Fruit fly (Drosophila melanogaster): ENCODE results near the gene CG5342.

CG5342 gene

DNA sequence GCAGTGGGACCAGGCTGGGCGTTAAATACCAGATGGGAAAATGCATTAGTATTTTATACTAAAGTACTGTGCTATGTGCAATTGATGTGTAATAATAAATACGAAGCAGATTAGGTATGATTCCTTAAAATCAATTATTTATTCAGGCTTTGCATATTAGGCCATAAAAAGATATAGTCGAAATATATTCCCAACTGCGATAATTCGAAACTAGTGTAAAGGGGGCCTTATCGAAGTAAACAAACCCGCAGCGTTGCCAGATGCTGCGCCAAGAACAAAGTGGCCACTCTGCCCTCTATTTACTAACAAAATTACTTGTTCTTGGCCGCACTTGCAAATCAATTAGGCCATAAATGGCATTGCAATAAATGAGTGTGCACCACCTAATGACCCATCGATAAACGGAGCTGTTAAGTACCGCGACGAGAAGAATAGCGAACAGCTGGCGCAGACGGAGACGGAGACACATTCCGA is 21.1 kb upstream of the CG5342 start, which contains the start of gene CG10898 (continued):
- TF ChIP-seq pum (GFP tag; optimal IDR thresholded peaks at IDR 0.05) = peak; percentile 90
- TF ChIP-seq CG12236 (GFP tag; optimal IDR thresholded peaks at IDR 0.05) = peak; percentile 50
- no peak for TF ChIP-seq Kr (GFP tag; optimal IDR thresholded peaks at IDR 0.05)
- TF ChIP-seq Poxn (GFP tag; IDR thresholded peaks at IDR 0.05) = peak; percentile 66
- peak; percentile 77 for TF ChIP-seq gsb-n (tag; optimal IDR thresholded peaks at IDR 0.05)
- no peak for TF ChIP-seq hb (GFP tag; IDR thresholded peaks at IDR 0.05; ENCODE audit: partially characterized antibody)
- TF ChIP-seq CG3995 (GFP tag; optimal IDR thresholded peaks at IDR 0.05) = peak; percentile 28
- TF ChIP-seq Usf (GFP tag; optimal IDR thresholded peaks at IDR 0.05) = peak; percentile 12
- peak; percentile 63 for TF ChIP-seq CG18619 (GFP tag; optimal IDR thresholded peaks at IDR 0.05)
- peak; percentile 79 for TF ChIP-seq CG11247 (GFP tag; IDR thresholded peaks at IDR 0.05)
- peak; percentile 89 for TF ChIP-seq Xrp1 (GFP tag; IDR thresholded peaks at IDR 0.05)
- TF ChIP-seq CG6654 (GFP tag; optimal IDR thresholded peaks at IDR 0.05) = peak; percentile 44
- TF ChIP-seq sc (optimal IDR thresholded peaks at IDR 0.05) = no peak
- peak; percentile 44 for TF ChIP-seq sc (GFP tag; optimal IDR thresholded peaks at IDR 0.05)
- peak; percentile 58; the same call in 1 of the 2 replicates for TF ChIP-seq bowl (GFP tag; IDR thresholded peaks at IDR 0.05)
- peak; percentile 88 for TF ChIP-seq otp (GFP tag; IDR thresholded peaks at IDR 0.05)
- no peak for TF ChIP-seq D (optimal IDR thresholded peaks at IDR 0.05)
- peak; percentile 55 for TF ChIP-seq D (GFP tag; optimal IDR thresholded peaks at IDR 0.05)
- TF ChIP-seq chm (GFP tag; IDR thresholded peaks at IDR 0.05) = peak; percentile 90
- TF ChIP-seq stc (GFP tag; IDR thresholded peaks at IDR 0.05) = peak; percentile 83
- TF ChIP-seq Asciz (GFP tag; optimal IDR thresholded peaks at IDR 0.05) = peak; percentile 59
- TF ChIP-seq prd (optimal IDR thresholded peaks at IDR 0.05) = no peak
- TF ChIP-seq prd (GFP tag; IDR thresholded peaks at IDR 0.05) = peak; percentile 89
- peak; percentile 43 for TF ChIP-seq D19B (GFP tag; optimal IDR thresholded peaks at IDR 0.05)
- no peak for TF ChIP-seq hbn (GFP tag; IDR thresholded peaks at IDR 0.05; ENCODE audit: partially characterized antibody)
- TF ChIP-seq tgo (GFP tag; IDR thresholded peaks at IDR 0.05) = peak; percentile 83
- peak; percentile 52; the same call in 1 of the 2 replicates for TF ChIP-seq CG10959 (GFP tag; IDR thresholded peaks at IDR 0.05)
- TF ChIP-seq CG11398 (GFP tag; optimal IDR thresholded peaks at IDR 0.05) = peak; percentile 83
- peak; percentile 91 for TF ChIP-seq lilli (GFP tag; optimal IDR thresholded peaks at IDR 0.05)
- no peak for TF ChIP-seq CG7963 (GFP tag; IDR thresholded peaks at IDR 0.05; ENCODE audit: partially characterized antibody)
- peak; percentile 84 for TF ChIP-seq CG9609 (GFP tag; optimal IDR thresholded peaks at IDR 0.05)
- no peak for TF ChIP-seq inv (GFP tag; IDR thresholded peaks at IDR 0.05; ENCODE audit: partially characterized antibody)
- peak; percentile 13 for TF ChIP-seq btn (GFP tag; optimal IDR thresholded peaks at IDR 0.05)
- peak; percentile 90 for TF ChIP-seq Ets97D (GFP tag; optimal IDR thresholded peaks at IDR 0.05)
- peak; percentile 73 for TF ChIP-seq CG9876 (GFP tag; optimal IDR thresholded peaks at IDR 0.05)
- TF ChIP-seq Mrtf (GFP tag; IDR thresholded peaks at IDR 0.05) = peak; percentile 79; the same call in 2 of the 3 replicates
- TF ChIP-seq CG15479 (GFP tag; optimal IDR thresholded peaks at IDR 0.05) = no peak
- TF ChIP-seq Scr (GFP tag; IDR thresholded peaks at IDR 0.05; ENCODE audit: partially characterized antibody) = peak; percentile 52
- peak; percentile 88 for TF ChIP-seq maf-S (GFP tag; optimal IDR thresholded peaks at IDR 0.05)
- TF ChIP-seq CG13296 (GFP tag; optimal IDR thresholded peaks at IDR 0.05) = peak; percentile 72
- peak; percentile 93 for TF ChIP-seq nmo (GFP tag; optimal IDR thresholded peaks at IDR 0.05)
- TF ChIP-seq crc (GFP tag; optimal IDR thresholded peaks at IDR 0.05) = peak; percentile 57
- TF ChIP-seq Nf-YC (tag; optimal IDR thresholded peaks at IDR 0.05) = peak; percentile 63
- TF ChIP-seq CG8924 (tag; optimal IDR thresholded peaks at IDR 0.05) = peak; percentile 81
- TF ChIP-seq sna (GFP tag; IDR thresholded peaks at IDR 0.05; ENCODE audit: partially characterized antibody) = peak; percentile 11; the same call in 1 of the 2 replicates
- peak; percentile 66 for TF ChIP-seq CG1233 (GFP tag; optimal IDR thresholded peaks at IDR 0.05)
- TF ChIP-seq CG31388 (GFP tag; optimal IDR thresholded peaks at IDR 0.05) = peak; percentile 58
- peak; percentile 65 for TF ChIP-seq CG17385 (GFP tag; optimal IDR thresholded peaks at IDR 0.05)
- TF ChIP-seq NfI (GFP tag; optimal IDR thresholded peaks at IDR 0.05) = peak; percentile 84
- TF ChIP-seq CG10431 (GFP tag; optimal IDR thresholded peaks at IDR 0.05) = no peak
- TF ChIP-seq NFAT (GFP tag; IDR thresholded peaks at IDR 0.05) = peak; percentile 84

Data from whole organism, embryonic.